Fruit fly (Drosophila melanogaster): ENCODE data around the gene CG13280.

CG13280 gene

dm6 chr2L:16803638-16804037 lies 17.3 kb downstream of the CG13280 start:
- no peak for TF ChIP-seq CG17801 (GFP tag; optimal IDR thresholded peaks at IDR 0.05; ENCODE audit: partially characterized antibody)

dm6 chr2L:16801578-16802152 lies 19.2 kb downstream of the CG13280 start:
- TF ChIP-seq CG17801 (GFP tag; optimal IDR thresholded peaks at IDR 0.05; ENCODE audit: partially characterized antibody) = no peak

dm6 chr2L:16799496-16799895 lies 21.4 kb downstream of the CG13280 start:
- TF ChIP-seq CG17801 (GFP tag; optimal IDR thresholded peaks at IDR 0.05; ENCODE audit: partially characterized antibody) = no peak

DNA sequence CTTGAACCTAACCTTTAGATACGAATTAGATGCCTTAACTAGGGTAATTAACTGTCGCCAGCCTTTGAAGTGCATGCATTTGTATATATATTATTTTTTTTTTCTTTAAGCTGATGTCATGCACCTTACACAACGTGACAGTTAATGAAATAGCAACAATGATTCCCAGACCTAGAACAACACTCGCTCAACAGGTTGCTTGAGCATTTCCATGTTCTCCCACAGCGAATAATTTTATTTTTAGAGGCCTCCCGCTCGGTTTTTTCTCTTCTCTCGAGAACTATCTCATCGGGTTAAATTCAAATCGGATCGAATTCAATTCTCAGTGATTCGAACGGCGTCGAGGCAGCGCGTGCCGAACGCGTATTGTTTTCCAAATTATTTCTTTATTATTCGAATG lies 22.2 kb downstream of the CG13280 start, which contains the start of gene Ugt37D1:
Gene Ugt37D1, plus strand, starts transcription at position 321 of the 400 bp plus-strand sequence.
- no peak for TF ChIP-seq CG17801 (GFP tag; optimal IDR thresholded peaks at IDR 0.05; ENCODE audit: partially characterized antibody)

- TF ChIP-seq CG17801 (GFP tag; optimal IDR thresholded peaks at IDR 0.05; ENCODE audit: partially characterized antibody) = no peak
Observed at dm6 chr2L:16796104-16796645, 24.7 kb downstream of the CG13280 start, which contains the start of gene Ugt37E1. Gene Ugt37E1 (plus strand): TSS chr2L:16796595.

DNA sequence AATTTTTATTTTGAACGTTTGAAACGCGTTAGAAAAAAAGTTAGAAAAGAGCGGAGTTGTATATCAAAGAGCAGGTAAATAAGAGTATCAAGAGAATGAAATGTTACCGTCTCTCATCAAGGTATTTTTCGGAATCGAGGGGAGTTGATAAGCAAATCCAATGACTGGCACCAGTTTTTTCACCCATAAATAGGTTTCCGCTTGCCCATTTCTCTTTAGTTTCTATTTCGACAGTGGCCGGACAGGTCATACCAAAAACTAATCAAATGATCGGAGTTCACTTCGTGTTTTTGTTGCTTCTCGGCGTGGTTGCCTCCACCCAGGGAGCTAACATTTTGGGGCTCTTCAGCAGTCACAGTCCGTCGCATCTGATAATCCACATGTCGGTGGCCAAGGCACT lies 26.9 kb downstream of the CG13280 start, which contains the start of gene Ugt37C2:
Gene Ugt37C2, plus strand, starts transcription at position 242 of the 400 bp plus-strand sequence.
- no peak for TF ChIP-seq CG17801 (GFP tag; optimal IDR thresholded peaks at IDR 0.05; ENCODE audit: partially characterized antibody)

DNA sequence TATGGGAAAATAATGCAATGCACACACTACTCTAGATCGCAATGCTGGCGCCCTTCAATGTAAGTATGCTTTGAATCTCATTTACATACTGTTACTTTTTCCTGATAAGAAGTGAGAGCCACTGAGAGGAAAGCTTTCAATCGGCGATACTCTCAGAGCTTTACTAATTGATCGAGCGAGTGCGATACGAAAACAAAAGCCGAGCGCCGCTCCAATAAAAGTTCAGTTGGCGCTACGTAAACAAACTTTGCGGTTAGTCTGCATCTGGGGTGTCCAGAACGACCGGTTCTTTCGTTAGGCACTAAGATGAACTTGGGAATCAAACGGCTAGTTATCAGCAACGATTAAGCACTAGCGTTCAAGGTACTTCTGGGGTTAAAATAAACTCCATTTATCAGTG lies 29.5 kb downstream of the CG13280 start, which contains the start of gene CG17928:
Gene CG17928, plus strand, starts transcription at position 224 of the 400 bp plus-strand sequence.
- TF ChIP-seq CG17801 (GFP tag; optimal IDR thresholded peaks at IDR 0.05; ENCODE audit: partially characterized antibody) = no peak

dm6 chr2L:16790671-16791270 lies 30.1 kb downstream of the CG13280 start, which contains the start of gene Cyt-b5-r:
Gene Cyt-b5-r (minus strand): TSS chr2L:16790721.
- TF ChIP-seq CG17801 (GFP tag; optimal IDR thresholded peaks at IDR 0.05; ENCODE audit: partially characterized antibody) = no peak

- no peak for TF ChIP-seq CG17801 (GFP tag; optimal IDR thresholded peaks at IDR 0.05; ENCODE audit: partially characterized antibody)
Observed at dm6 chr2L:16789880-16790279, 31.0 kb downstream of the CG13280 start.

DNA sequence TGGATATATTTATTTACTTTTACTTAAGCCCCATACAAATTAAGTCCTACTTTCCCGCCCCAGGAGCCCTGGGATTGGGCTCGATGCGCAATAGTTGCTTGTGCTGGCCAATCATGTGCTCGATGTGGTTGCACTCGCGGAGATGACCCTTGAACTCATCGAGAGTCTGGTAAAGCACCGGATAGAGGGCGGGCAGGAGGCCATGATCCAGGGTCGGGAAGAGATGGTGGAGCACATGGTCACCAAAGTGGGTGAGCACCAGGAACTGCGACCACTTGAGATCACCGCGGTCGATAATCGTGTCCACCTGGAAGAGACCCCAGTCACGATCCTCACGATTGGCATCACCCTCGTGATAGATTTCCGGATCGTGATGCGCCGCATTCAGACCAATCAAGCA lies 32.0 kb downstream of the CG13280 start:
- no peak for TF ChIP-seq CG17801 (GFP tag; optimal IDR thresholded peaks at IDR 0.05; ENCODE audit: partially characterized antibody)

DNA sequence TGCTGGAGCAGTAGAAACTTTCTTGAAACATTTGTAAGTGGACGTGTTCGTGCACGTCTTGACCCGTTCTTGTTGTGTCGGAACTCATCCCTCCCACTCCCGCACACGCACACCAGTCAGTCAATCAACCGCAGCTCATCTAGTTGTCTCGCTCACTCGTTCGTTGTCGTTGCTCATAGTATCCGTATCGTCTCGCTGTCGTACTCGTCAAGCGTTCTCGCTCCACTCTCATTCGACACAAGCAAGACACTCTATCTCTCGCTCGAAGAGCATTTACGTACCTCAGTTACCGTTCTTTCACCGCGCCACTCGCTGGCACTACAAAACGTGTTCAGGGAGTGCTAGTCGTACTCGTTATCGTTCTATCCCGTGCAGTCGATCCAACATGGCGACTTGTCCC lies 33.3 kb downstream of the CG13280 start:
- no peak for TF ChIP-seq CG17801 (GFP tag; optimal IDR thresholded peaks at IDR 0.05; ENCODE audit: partially characterized antibody)

dm6 chr2L:16766070-16766752 lies 54.7 kb downstream of the CG13280 start, which contains the start of gene Mhc:
Gene Mhc (plus strand): TSS chr2L:16766566.
- TF ChIP-seq CG17801 (GFP tag; optimal IDR thresholded peaks at IDR 0.05; ENCODE audit: partially characterized antibody) = no peak

dm6 chr2L:16764480-16764879 lies 56.4 kb downstream of the CG13280 start:
- TF ChIP-seq CG17801 (GFP tag; optimal IDR thresholded peaks at IDR 0.05; ENCODE audit: partially characterized antibody) = no peak

- TF ChIP-seq CG17801 (GFP tag; optimal IDR thresholded peaks at IDR 0.05; ENCODE audit: partially characterized antibody) = no peak
Observed at dm6 chr2L:16761891-16762290, 59.0 kb downstream of the CG13280 start.

Measured in ovary, adult (tissue).